Fruit fly (Drosophila melanogaster) whole organism, embryonic: Measurements from ENCODE around the gene CSN5.

ENCODE experiments used
- Adf1 ChIP-seq: fragments of 200-800 bp; sonication (Bioruptor generic); IDR thresholded peaks from 2 replicates; pipeline ENCODE4 v1.3.6; 2022; ENCODE audit warnings: missing biosample characterization, missing genetic modification characterization
- BEAF-32 ChIP-seq: fragments of 200-800 bp; sonication (Bioruptor generic); optimal IDR thresholded peaks from 3 replicates; lab custom pipeline; 2017; ENCODE audit warnings: missing biosample characterization, missing genetic modification characterization, mild to moderate bottlenecking, moderate library complexity, missing genetic modification reagents
- Bdp1 ChIP-seq: fragments of 200-800 bp; sonication (Bioruptor generic); optimal IDR thresholded peaks from 3 replicates; lab custom pipeline; 2016; ENCODE audit warnings: missing biosample characterization, missing genetic modification characterization
- CG10543 ChIP-seq: fragments of 200-800 bp; sonication (Bioruptor generic); optimal IDR thresholded peaks from 3 replicates; lab custom pipeline; 2017; ENCODE audit warnings: missing biosample characterization, mild to moderate bottlenecking, missing genetic modification characterization, moderate library complexity
- CG12391 ChIP-seq: fragments of 200-800 bp; sonication (Bioruptor generic); optimal IDR thresholded peaks from 3 replicates; lab custom pipeline; 2018; ENCODE audit warnings: missing biosample characterization, mild to moderate bottlenecking, missing genetic modification characterization, moderate library complexity
- CG13287 ChIP-seq: fragments of 200-800 bp; sonication (Bioruptor generic); IDR thresholded peaks from 2 replicates; pipeline ENCODE4 v1.3.6; 2022; ENCODE audit warnings: missing biosample characterization, missing genetic modification characterization; ENCODE audit not compliant: partially characterized antibody
- CG13296 ChIP-seq: fragments of 200-800 bp; sonication (Bioruptor generic); optimal IDR thresholded peaks from 3 replicates; lab custom pipeline; 2018; ENCODE audit warnings: missing biosample characterization, mild to moderate bottlenecking, missing genetic modification characterization
- CG13894 ChIP-seq: fragments of 200-800 bp; sonication (Bioruptor generic); optimal IDR thresholded peaks from 3 replicates; lab custom pipeline; 2018; ENCODE audit warnings: missing biosample characterization, mild to moderate bottlenecking, missing genetic modification characterization, moderate library complexity
- CG15073 ChIP-seq: fragments of 200-800 bp; sonication (Bioruptor generic); optimal IDR thresholded peaks from 2 replicates; lab custom pipeline; 2016; ENCODE audit warnings: missing biosample characterization, missing genetic modification characterization
- CG15479 ChIP-seq: fragments of 200-800 bp; sonication (Bioruptor generic); optimal IDR thresholded peaks from 3 replicates; lab custom pipeline; 2019; ENCODE audit warnings: missing biosample characterization, mild to moderate bottlenecking, missing genetic modification characterization, moderate library complexity
- CG17328 ChIP-seq: fragments of 200-800 bp; sonication (Bioruptor generic); IDR thresholded peaks from 2 replicates; pipeline ENCODE4 v1.3.6; 2022; ENCODE audit warnings: missing biosample characterization, missing genetic modification characterization
- CG17385 ChIP-seq: fragments of 200-800 bp; sonication (Bioruptor generic); optimal IDR thresholded peaks from 3 replicates; lab custom pipeline; 2018; ENCODE audit warnings: missing biosample characterization, mild to moderate bottlenecking, missing genetic modification characterization
- CG17802 ChIP-seq: fragments of 200-800 bp; sonication (Bioruptor generic); optimal IDR thresholded peaks from 2 replicates; lab custom pipeline; 2018; ENCODE audit warnings: missing biosample characterization, mild to moderate bottlenecking, missing genetic modification characterization, moderate library complexity
- CG1832 ChIP-seq: fragments of 200-800 bp; sonication (Bioruptor generic); optimal IDR thresholded peaks from 2 replicates; lab custom pipeline; 2017; ENCODE audit warnings: missing biosample characterization, mild to moderate bottlenecking, missing genetic modification characterization, inconsistent platforms
- CG2678 ChIP-seq: fragments of 200-800 bp; sonication (Bioruptor generic); optimal IDR thresholded peaks from 3 replicates; lab custom pipeline; 2019; ENCODE audit warnings: missing biosample characterization, mild to moderate bottlenecking, missing genetic modification characterization, moderate library complexity
- CG2712 ChIP-seq: fragments of 200-800 bp; optimal IDR thresholded peaks from 3 replicates; lab custom pipeline; 2019; ENCODE audit warnings: missing biosample characterization, mild to moderate bottlenecking, missing genetic modification characterization, moderate library complexity
- CG32772 ChIP-seq: fragments of 200-800 bp; sonication (Bioruptor generic); IDR thresholded peaks from 2 replicates; pipeline ENCODE4 v1.3.6; 2022; ENCODE audit warnings: missing biosample characterization, missing genetic modification characterization
- CG34224 ChIP-seq: fragments of 200-800 bp; sonication (Bioruptor generic); IDR thresholded peaks from 3 replicates; pipeline ENCODE4 v1.3.6; 2022; ENCODE audit warnings: missing biosample characterization, missing genetic modification characterization; ENCODE audit not compliant: partially characterized antibody
- CG3726 ChIP-seq: fragments of 200-800 bp; sonication (Bioruptor generic); IDR thresholded peaks from 3 replicates; pipeline ENCODE4, ENCODE4 v1.3.6; 2022; ENCODE audit warnings: missing biosample characterization, missing genetic modification characterization
- CG4730 ChIP-seq: fragments of 200-800 bp; sonication (Bioruptor generic); IDR thresholded peaks from 2 replicates; pipeline ENCODE4 v1.3.6; 2022; ENCODE audit warnings: missing biosample characterization, missing genetic modification characterization
- CG8089 ChIP-seq: fragments of 200-800 bp; sonication (Bioruptor generic); optimal IDR thresholded peaks from 3 replicates; lab custom pipeline; 2016; ENCODE audit warnings: missing biosample characterization, missing genetic modification characterization
- CG8924 ChIP-seq: fragments of 200-800 bp; optimal IDR thresholded peaks from 3 replicates; lab custom pipeline; 2019; ENCODE audit warnings: missing biosample characterization, mild to moderate bottlenecking, missing genetic modification characterization, moderate library complexity
- CG9609 ChIP-seq: fragments of 200-800 bp; sonication (Bioruptor generic); optimal IDR thresholded peaks from 3 replicates; lab custom pipeline; 2016; ENCODE audit warnings: missing biosample characterization, missing genetic modification characterization
- Deaf1 ChIP-seq: fragments of 200-800 bp; optimal IDR thresholded peaks from 3 replicates; lab custom pipeline; 2019; ENCODE audit warnings: missing biosample characterization, mild to moderate bottlenecking, missing genetic modification characterization, moderate library complexity
- Dll ChIP-seq: fragments of 200-800 bp; sonication (Bioruptor generic); IDR thresholded peaks from 4 replicates; pipeline ENCODE4 v1.3.6; 2022; ENCODE audit warnings: missing biosample characterization, missing genetic modification characterization; ENCODE audit not compliant: partially characterized antibody
- Fer3 ChIP-seq: fragments of 200-800 bp; sonication (Bioruptor generic); optimal IDR thresholded peaks from 2 replicates; lab custom pipeline; 2018; ENCODE audit warnings: missing biosample characterization, mild to moderate bottlenecking, missing genetic modification characterization, moderate library complexity
- MTF-1 ChIP-seq: fragments of 200-800 bp; sonication (Bioruptor generic); optimal IDR thresholded peaks from 2 replicates; lab custom pipeline; 2018; ENCODE audit warnings: missing biosample characterization, mild to moderate bottlenecking, missing genetic modification characterization, borderline replicate concordance
- Meics ChIP-seq: fragments of 200-800 bp; sonication (Bioruptor generic); optimal IDR thresholded peaks from 2 replicates; lab custom pipeline; 2017; ENCODE audit warnings: missing biosample characterization, mild to moderate bottlenecking, missing genetic modification characterization
- Neu2 ChIP-seq: fragments of 200-800 bp; sonication (Bioruptor generic); optimal IDR thresholded peaks from 3 replicates; lab custom pipeline; 2016; ENCODE audit warnings: missing biosample characterization, missing genetic modification characterization, borderline replicate concordance
- Ptx1 ChIP-seq: fragments of 200-800 bp; sonication (Bioruptor generic); IDR thresholded peaks from 2 replicates; pipeline ENCODE4 v1.3.6; 2022; ENCODE audit warnings: missing biosample characterization, missing genetic modification characterization
- Sin3A ChIP-seq: fragments of >200 bp; optimal IDR thresholded peaks from 2 replicates; lab custom pipeline; 2018
- Sox102F ChIP-seq: fragments of 200-800 bp; sonication (Bioruptor generic); optimal IDR thresholded peaks from 2 replicates; lab custom pipeline; 2018; ENCODE audit warnings: missing biosample characterization, mild to moderate bottlenecking, missing genetic modification characterization, moderate library complexity
- Vsx1 ChIP-seq: fragments of 200-800 bp; sonication (Bioruptor generic); optimal IDR thresholded peaks from 2 replicates; lab custom pipeline; 2017; ENCODE audit warnings: missing biosample characterization, mild to moderate bottlenecking, missing genetic modification characterization, missing genetic modification reagents
- amos ChIP-seq: fragments of 200-800 bp; sonication (Bioruptor generic); IDR thresholded peaks from 2 replicates; pipeline ENCODE4 v1.3.6; 2022; ENCODE audit warnings: missing biosample characterization, missing genetic modification characterization; ENCODE audit not compliant: partially characterized antibody
- bcd ChIP-seq: fragments of 200-800 bp; sonication (Bioruptor generic); optimal IDR thresholded peaks from 2 replicates; lab custom pipeline; 2017; ENCODE audit warnings: missing biosample characterization, mild to moderate bottlenecking, missing genetic modification characterization
- br ChIP-seq: fragments of >200 bp; optimal IDR thresholded peaks from 2 replicates; lab custom pipeline; 2017
- btn ChIP-seq: fragments of 200-800 bp; sonication (Bioruptor generic); optimal IDR thresholded peaks from 2 replicates; lab custom pipeline; 2016; ENCODE audit warnings: missing biosample characterization, missing genetic modification characterization
- croc ChIP-seq: fragments of 200-800 bp; sonication (Bioruptor generic); conservative IDR thresholded peaks from 3 replicates; pipeline ENCODE4 v1.3.6; 2022; ENCODE audit warnings: missing biosample characterization, missing genetic modification characterization
- dati ChIP-seq: fragments of 200-800 bp; sonication (Bioruptor generic); IDR thresholded peaks from 2 replicates; pipeline ENCODE4 v1.3.6; 2022; ENCODE audit warnings: missing biosample characterization, missing genetic modification characterization
- dmrt11E ChIP-seq: fragments of 200-800 bp; sonication (Bioruptor generic); optimal IDR thresholded peaks from 3 replicates; lab custom pipeline; 2018; ENCODE audit warnings: missing biosample characterization, mild to moderate bottlenecking, missing genetic modification characterization, moderate library complexity
- eve ChIP-seq, 2 experiments: fragments of >200 bp; optimal IDR thresholded peaks; 2 replicates each; lab custom pipeline; 2017; ENCODE audit warnings: missing biosample characterization in 2 of 2, missing genetic modification characterization in 2 of 2
- gfzf ChIP-seq: fragments of 200-800 bp; sonication (Bioruptor generic); optimal IDR thresholded peaks from 2 replicates; lab custom pipeline; 2016; ENCODE audit warnings: missing biosample characterization, mild to moderate bottlenecking, missing genetic modification characterization, moderate library complexity
- otp ChIP-seq: fragments of 200-800 bp; sonication (Bioruptor generic); IDR thresholded peaks from 3 replicates; pipeline ENCODE4, ENCODE4 v1.3.6; 2022; ENCODE audit warnings: missing biosample characterization, missing genetic modification characterization
- pb ChIP-seq: fragments of 200-800 bp; sonication (Bioruptor generic); optimal IDR thresholded peaks from 3 replicates; lab custom pipeline; 2016; ENCODE audit warnings: missing biosample characterization, missing genetic modification characterization
- peb ChIP-seq: fragments of 200-800 bp; sonication (Bioruptor generic); IDR thresholded peaks from 2 replicates; pipeline ENCODE4 v1.3.6; 2022; ENCODE audit warnings: missing biosample characterization, missing genetic modification characterization
- pnt ChIP-seq: fragments of 200-800 bp; sonication (Bioruptor generic); optimal IDR thresholded peaks from 3 replicates; lab custom pipeline; 2016; ENCODE audit warnings: missing biosample characterization, missing genetic modification characterization
- psq ChIP-seq: fragments of 200-800 bp; sonication (Bioruptor generic); optimal IDR thresholded peaks from 2 replicates; lab custom pipeline; 2017; ENCODE audit warnings: missing biosample characterization, missing genetic modification characterization
- row ChIP-seq: fragments of 200-800 bp; sonication (Bioruptor generic); IDR thresholded peaks from 3 replicates; pipeline ENCODE4 v1.3.6; 2022; ENCODE audit warnings: missing biosample characterization, missing genetic modification characterization
- sens ChIP-seq: fragments of 200-800 bp; sonication (Bioruptor generic); peaks from one replicate; lab custom pipeline; 2016; ENCODE audit warnings: missing biosample characterization, missing genetic modification characterization
- slbo ChIP-seq: fragments of 200-800 bp; sonication (Bioruptor generic); IDR thresholded peaks from 2 replicates; pipeline ENCODE4 v1.3.6; 2022; ENCODE audit warnings: missing biosample characterization, missing genetic modification characterization
- sr ChIP-seq: fragments of 200-800 bp; sonication (Bioruptor generic); IDR thresholded peaks from 3 replicates; pipeline ENCODE4 v1.3.6; 2022; ENCODE audit warnings: missing biosample characterization, missing genetic modification characterization

The CSN5 gene

DNA sequence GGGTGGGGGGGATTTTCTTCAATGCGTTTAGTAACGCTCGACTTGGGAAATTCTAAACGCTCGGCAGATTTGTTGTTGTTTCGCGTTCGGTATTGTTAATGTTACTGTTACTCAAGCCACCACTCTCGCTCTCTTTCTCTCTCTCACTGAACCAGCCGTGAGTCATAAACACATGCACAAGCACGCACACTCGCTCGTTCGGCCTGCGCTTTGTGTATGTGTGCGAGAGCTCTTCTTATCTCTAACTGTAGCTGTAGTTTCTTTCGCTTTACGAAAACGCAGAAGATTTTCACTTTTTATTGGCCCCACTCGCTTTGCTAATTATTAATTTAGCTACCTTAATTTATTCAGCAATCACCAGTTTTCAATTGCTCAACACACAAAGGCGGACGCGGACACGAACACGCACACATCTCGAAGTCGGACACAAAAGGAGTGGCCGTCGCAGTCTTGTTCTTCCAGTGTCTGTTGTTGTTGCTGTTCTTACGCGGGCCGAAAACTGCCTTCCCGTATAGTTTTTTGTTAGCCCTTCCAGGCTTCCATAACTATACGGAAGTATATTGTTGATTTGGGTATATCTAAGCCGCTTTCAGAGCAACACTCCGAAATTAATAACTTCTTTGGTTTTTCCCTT, 16.8 kb upstream of the CSN5 start (continued):
- TF ChIP-seq Neu2 (GFP tag; lab: Kevin White, UChicago), result no peak
- no peak for TF ChIP-seq amos (GFP tag; lab: Robert Waterston, UW)
- no peak for TF ChIP-seq br (lab: Kevin White, UChicago)
- TF ChIP-seq CG1832 (GFP tag; lab: Kevin White, UChicago), result no peak
- TF ChIP-seq CG32772, result no peak
- no peak for TF ChIP-seq MTF-1
- peak; percentile 31 for TF ChIP-seq Sin3A
- TF ChIP-seq CG4730, result no peak
- peak; percentile 13 for TF ChIP-seq CG8924 (tag; lab: Kevin White, UChicago)
- TF ChIP-seq CG17328 (GFP tag; lab: Robert Waterston, UW), result no peak
- TF ChIP-seq peb (GFP tag; lab: Robert Waterston, UW), result no peak
- TF ChIP-seq otp (GFP tag; lab: Robert Waterston, UW), result no peak
- no peak for TF ChIP-seq CG2678 (tag; lab: Kevin White, UChicago)
- TF ChIP-seq CG13287 (GFP tag; lab: Robert Waterston, UW), result no peak
- no peak for TF ChIP-seq Meics (GFP tag; lab: Kevin White, UChicago)
- TF ChIP-seq CG17385 (GFP tag; lab: Kevin White, UChicago), result peak; percentile 80
- peak; percentile 19; the same call in 2 of the 3 replicates for TF ChIP-seq CG34224 (GFP tag; lab: Robert Waterston, UW)
- peak; percentile 53 for TF ChIP-seq Deaf1 (tag; lab: Kevin White, UChicago)
- TF ChIP-seq Ptx1 (GFP tag; lab: Robert Waterston, UW), result no peak
- TF ChIP-seq dmrt11E, result no peak
- no peak for TF ChIP-seq gfzf (GFP tag; lab: Kevin White, UChicago)
- TF ChIP-seq btn (GFP tag; lab: Kevin White, UChicago), result no peak
- peak; percentile 14; the same call in 1 of the 3 replicates for TF ChIP-seq row (GFP tag; lab: Robert Waterston, UW)
- TF ChIP-seq CG2712 (tag; lab: Kevin White, UChicago), result no peak
- TF ChIP-seq CG15073 (GFP tag; lab: Kevin White, UChicago), result no peak
- peak; percentile 34; the same call in 1 of the 4 replicates for TF ChIP-seq Dll
- TF ChIP-seq BEAF-32 (GFP tag; lab: Kevin White, UChicago), result no peak
- TF ChIP-seq CG9609 (GFP tag; lab: Kevin White, UChicago), result no peak
- no peak for TF ChIP-seq sens
- no peak for TF ChIP-seq slbo (GFP tag; lab: Robert Waterston, UW)
- no peak for TF ChIP-seq psq (GFP tag; lab: Kevin White, UChicago)
- no peak for TF ChIP-seq pnt
- TF ChIP-seq CG12391 (tag; lab: Kevin White, UChicago), result no peak
- no peak for TF ChIP-seq CG15479 (GFP tag; lab: Kevin White, UChicago)
- no peak for TF ChIP-seq CG13296 (GFP tag; lab: Kevin White, UChicago)
- no peak for TF ChIP-seq CG8089 (GFP tag; lab: Kevin White, UChicago)
- TF ChIP-seq Vsx1, result no peak
- TF ChIP-seq Sox102F (GFP tag; lab: Kevin White, UChicago), result no peak
- TF ChIP-seq croc, result no peak
- no peak for TF ChIP-seq CG10543 (GFP tag; lab: Kevin White, UChicago)
- TF ChIP-seq Bdp1 (GFP tag; lab: Kevin White, UChicago), result no peak
- no peak for TF ChIP-seq bcd
- TF ChIP-seq pb (GFP tag; lab: Kevin White, UChicago), result no peak
- no peak for TF ChIP-seq CG3726 (GFP tag; lab: Robert Waterston, UW)
- TF ChIP-seq dati (GFP tag; lab: Robert Waterston, UW), result no peak
- no peak for TF ChIP-seq Fer3 (tag; lab: Kevin White, UChicago)
- no peak for TF ChIP-seq CG13894 (tag; lab: Kevin White, UChicago)
- no peak for TF ChIP-seq Adf1
- no peak for TF ChIP-seq sr (GFP tag; lab: Robert Waterston, UW)
- no peak for TF ChIP-seq eve (GFP tag; optimal IDR thresholded peaks at IDR 0.05; lab: Kevin White, UChicago)
- TF ChIP-seq CG17802 (tag; lab: Kevin White, UChicago), result no peak
